Worm (Caenorhabditis elegans): Measurements from ENCODE around the gene srd-5.
A peak's percentile ranks its signal among the peaks of the same experiment; 100 is the strongest.

- TF ChIP-seq lin-39 (tag; optimal IDR thresholded peaks at IDR 0.05) (no peak), nhr-76 (tag; optimal IDR thresholded peaks at IDR 0.05) (no peak), elt-1 (tag; optimal IDR thresholded peaks at IDR 0.05) (no peak), fos-1 (tag; optimal IDR thresholded peaks at IDR 0.05) (no peak), pha-4 (tag; optimal IDR thresholded peaks at IDR 0.05) (peak; percentile 71), ama-1 (optimal IDR thresholded peaks at IDR 0.05) (no peak), elt-3 (tag; optimal IDR thresholded peaks at IDR 0.05) (no peak), egl-5 (tag; optimal IDR thresholded peaks at IDR 0.05) (no peak), lin-15B (tag; optimal IDR thresholded peaks at IDR 0.05) (no peak), nhr-77 (tag; optimal IDR thresholded peaks at IDR 0.05) (no peak), R02D3.7 (tag; optimal IDR thresholded peaks at IDR 0.05) (no peak), egl-27 (tag; optimal IDR thresholded peaks at IDR 0.05) (no peak)
These were observed 14.9 kb downstream of the srd-5 start for ce11 chrIV:5659461-5659860.
